Worm (Caenorhabditis elegans): Measurements from ENCODE around the gene F08F8.11.

DNA sequence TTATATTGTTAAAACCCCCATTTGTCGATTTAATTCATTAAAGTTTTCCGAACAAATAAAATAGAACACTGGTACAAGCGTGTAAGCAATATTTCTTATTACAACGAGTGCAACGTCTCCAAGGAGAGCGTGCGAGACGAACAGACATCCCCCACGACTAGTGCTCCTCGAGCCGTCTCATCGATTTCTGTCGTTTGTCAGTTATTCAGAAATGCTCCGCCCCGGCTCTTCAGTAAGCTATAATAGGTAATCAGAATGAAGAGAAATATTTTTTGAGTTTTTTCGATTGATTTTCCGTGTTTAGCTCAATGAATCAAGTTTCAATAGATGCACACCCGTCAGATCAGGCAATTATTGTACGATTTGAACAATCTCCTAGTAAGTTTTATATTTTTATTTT, 27.0 kb upstream of the F08F8.11 start, which contains the start of gene kap-1:
- TF ChIP-seq dao-5 (tag; optimal IDR thresholded peaks at IDR 0.05) = no peak
- no peak for TF ChIP-seq him-1 (tag; optimal IDR thresholded peaks at IDR 0.05)
- no peak for TF ChIP-seq W03F9.2 (tag; optimal IDR thresholded peaks at IDR 0.05)

Measured in whole organism, L4/young adult.